Fruit fly (Drosophila melanogaster) whole organism, embryonic: Measurements from ENCODE around the gene CG44013.

Experiments
- Ada2b ChIP-seq: fragments of 200-800 bp; sonication (Bioruptor generic); IDR thresholded peaks from 2 replicates; pipeline ENCODE4 v1.3.6; 2022; ENCODE audit warnings: missing biosample characterization, missing genetic modification characterization
- BEAF-32 ChIP-seq: fragments of 200-800 bp; sonication (Bioruptor generic); optimal IDR thresholded peaks from 3 replicates; lab custom pipeline; 2017; ENCODE audit warnings: missing biosample characterization, missing genetic modification characterization, mild to moderate bottlenecking, moderate library complexity, missing genetic modification reagents
- Bdp1 ChIP-seq: fragments of 200-800 bp; sonication (Bioruptor generic); optimal IDR thresholded peaks from 3 replicates; lab custom pipeline; 2016; ENCODE audit warnings: missing biosample characterization, missing genetic modification characterization
- BtbVII ChIP-seq: fragments of 200-800 bp; sonication (Bioruptor generic); optimal IDR thresholded peaks from 3 replicates; lab custom pipeline; 2017; ENCODE audit warnings: missing biosample characterization, mild to moderate bottlenecking, missing genetic modification characterization
- CG10209 ChIP-seq: fragments of 200-800 bp; sonication (Bioruptor generic); optimal IDR thresholded peaks from 3 replicates; lab custom pipeline; 2017; ENCODE audit warnings: missing biosample characterization, mild to moderate bottlenecking, missing genetic modification characterization, missing genetic modification reagents
- CG1024 ChIP-seq: fragments of 200-800 bp; sonication (Bioruptor generic); IDR thresholded peaks from 2 replicates; pipeline ENCODE4 v1.3.6; 2022; ENCODE audit warnings: missing biosample characterization, missing genetic modification characterization
- CG10979 ChIP-seq: fragments of 200-800 bp; sonication (Bioruptor generic); optimal IDR thresholded peaks from 2 replicates; lab custom pipeline; 2018; ENCODE audit warnings: missing biosample characterization, mild to moderate bottlenecking, missing genetic modification characterization, moderate library complexity
- CG11560 ChIP-seq: fragments of 200-800 bp; sonication (Bioruptor generic); IDR thresholded peaks from 3 replicates; pipeline ENCODE4 v1.3.6; 2022; ENCODE audit warnings: missing biosample characterization, missing genetic modification characterization
- CG11695 ChIP-seq: fragments of 200-800 bp; sonication (Bioruptor generic); IDR thresholded peaks from 3 replicates; pipeline ENCODE4 v1.3.6; 2022; ENCODE audit warnings: missing biosample characterization, missing genetic modification characterization
- CG12744 ChIP-seq: fragments of 200-800 bp; sonication (Bioruptor generic); optimal IDR thresholded peaks from 2 replicates; lab custom pipeline; 2016; ENCODE audit warnings: missing biosample characterization, missing genetic modification characterization
- CG13624 ChIP-seq: fragments of 200-800 bp; sonication (Bioruptor generic); optimal IDR thresholded peaks from 2 replicates; lab custom pipeline; 2016; ENCODE audit warnings: missing biosample characterization, missing genetic modification characterization
- CG13775 ChIP-seq: fragments of 200-800 bp; sonication (Bioruptor generic); optimal IDR thresholded peaks from 3 replicates; lab custom pipeline; 2017; ENCODE audit warnings: missing biosample characterization, mild to moderate bottlenecking, missing genetic modification characterization
- CG14050 ChIP-seq: fragments of 200-800 bp; sonication (Bioruptor generic); IDR thresholded peaks from 3 replicates; pipeline ENCODE4 v1.3.6; 2022; ENCODE audit warnings: missing biosample characterization, missing genetic modification characterization
- CG14860 ChIP-seq: fragments of 200-800 bp; sonication (Bioruptor generic); IDR thresholded peaks from 3 replicates; pipeline ENCODE4 v1.3.6; 2022; ENCODE audit warnings: missing biosample characterization, missing genetic modification characterization; ENCODE audit not compliant: partially characterized antibody
- CG18619 ChIP-seq: fragments of 200-800 bp; sonication (Bioruptor generic); optimal IDR thresholded peaks from 3 replicates; lab custom pipeline; 2017; ENCODE audit warnings: missing biosample characterization, mild to moderate bottlenecking, missing genetic modification characterization
- CG2678 ChIP-seq: fragments of 200-800 bp; sonication (Bioruptor generic); optimal IDR thresholded peaks from 3 replicates; lab custom pipeline; 2019; ENCODE audit warnings: missing biosample characterization, mild to moderate bottlenecking, missing genetic modification characterization, moderate library complexity
- CG32532 ChIP-seq: fragments of 200-800 bp; sonication (Bioruptor generic); IDR thresholded peaks from 2 replicates; pipeline ENCODE4 v1.3.6; 2022; ENCODE audit warnings: missing biosample characterization, missing genetic modification characterization
- CG4404 ChIP-seq: fragments of 200-800 bp; sonication (Bioruptor generic); IDR thresholded peaks from 2 replicates; pipeline ENCODE4 v1.3.6; 2022; ENCODE audit warnings: missing biosample characterization, missing genetic modification characterization
- CG4820 ChIP-seq: fragments of 200-800 bp; sonication (Bioruptor generic); optimal IDR thresholded peaks from 3 replicates; lab custom pipeline; 2016; ENCODE audit warnings: missing biosample characterization, missing genetic modification characterization
- CG6254 ChIP-seq: fragments of 200-800 bp; sonication (Bioruptor generic); optimal IDR thresholded peaks from 3 replicates; lab custom pipeline; 2017; ENCODE audit warnings: mild to moderate bottlenecking, missing biosample characterization, missing genetic modification reagents, missing genetic modification characterization
- Chrac-16 ChIP-seq: fragments of 200-800 bp; sonication (Bioruptor generic); optimal IDR thresholded peaks from 3 replicates; lab custom pipeline; 2016; ENCODE audit warnings: missing biosample characterization, missing genetic modification characterization
- Dip2 ChIP-seq: fragments of 200-800 bp; sonication (Bioruptor generic); IDR thresholded peaks from 2 replicates; pipeline ENCODE4 v1.3.6; 2022; ENCODE audit warnings: missing biosample characterization, missing genetic modification characterization
- Dp ChIP-seq: fragments of 200-800 bp; sonication (Bioruptor generic); optimal IDR thresholded peaks from 2 replicates; lab custom pipeline; 2018; ENCODE audit warnings: missing biosample characterization, mild to moderate bottlenecking, missing genetic modification characterization, moderate library complexity
- Eip74EF ChIP-seq, 2 experiments: fragments of 200-800 bp in 1 of 2; fragments of >200 bp in 1 of 2; sonication (Bioruptor generic) in 1 of 2; optimal IDR thresholded peaks; 2 replicates each; lab custom pipeline; 2017 to 2019; ENCODE audit warnings: missing biosample characterization in 2 of 2, missing genetic modification characterization in 2 of 2, mild to moderate bottlenecking in 1 of 2, moderate library complexity in 1 of 2
- Elba2 ChIP-seq: fragments of 200-800 bp; sonication (Bioruptor generic); optimal IDR thresholded peaks from 3 replicates; lab custom pipeline; 2016; ENCODE audit warnings: missing biosample characterization, missing genetic modification characterization
- Fer3 ChIP-seq: fragments of 200-800 bp; sonication (Bioruptor generic); optimal IDR thresholded peaks from 2 replicates; lab custom pipeline; 2018; ENCODE audit warnings: missing biosample characterization, mild to moderate bottlenecking, missing genetic modification characterization, moderate library complexity
- GATAe ChIP-seq: fragments of 200-800 bp; sonication (Bioruptor generic); conservative IDR thresholded peaks from 2 replicates; pipeline ENCODE4 v1.3.6; 2022; ENCODE audit warnings: missing biosample characterization, missing genetic modification characterization
- Gsc ChIP-seq: fragments of 200-800 bp; sonication (Bioruptor generic); IDR thresholded peaks from 2 replicates; pipeline ENCODE4 v1.3.6; 2022; ENCODE audit warnings: missing biosample characterization, missing genetic modification characterization
- Gug ChIP-seq: fragments of 200-800 bp; sonication (Bioruptor generic); IDR thresholded peaks from 4 replicates; pipeline ENCODE4 v1.3.6; 2022; ENCODE audit warnings: missing biosample characterization, missing genetic modification characterization
- Hey ChIP-seq: fragments of 200-800 bp; sonication (Bioruptor generic); optimal IDR thresholded peaks from 3 replicates; lab custom pipeline; 2018; ENCODE audit warnings: missing biosample characterization, mild to moderate bottlenecking, missing genetic modification characterization
- Kr ChIP-seq: fragments of 200-800 bp; sonication (Bioruptor generic); optimal IDR thresholded peaks from 2 replicates; lab custom pipeline; 2017; ENCODE audit warnings: missing biosample characterization, mild to moderate bottlenecking, missing genetic modification characterization
- NC2α ChIP-seq: fragments of 200-800 bp; sonication (Bioruptor generic); optimal IDR thresholded peaks from 2 replicates; lab custom pipeline; 2016; ENCODE audit warnings: missing biosample characterization, missing genetic modification characterization
- NFAT ChIP-seq: fragments of 200-800 bp; sonication (Bioruptor generic); IDR thresholded peaks from 2 replicates; pipeline ENCODE4 v1.3.6; 2022; ENCODE audit warnings: missing biosample characterization, missing genetic modification characterization
- Six4 ChIP-seq: fragments of 200-800 bp; sonication (Bioruptor generic); optimal IDR thresholded peaks from 2 replicates; lab custom pipeline; 2016; ENCODE audit warnings: missing biosample characterization, missing genetic modification characterization
- chif ChIP-seq, 2 experiments: fragments of 200-800 bp; sonication (Bioruptor generic); optimal IDR thresholded peaks; 3 replicates each; lab custom pipeline; 2016; ENCODE audit warnings: missing biosample characterization in 2 of 2, missing genetic modification characterization in 2 of 2
- chinmo ChIP-seq: fragments of 200-800 bp; sonication (Bioruptor generic); IDR thresholded peaks from 4 replicates; pipeline ENCODE4 v1.3.6; 2022; ENCODE audit warnings: missing biosample characterization, missing genetic modification characterization; ENCODE audit not compliant: partially characterized antibody
- ci ChIP-seq: fragments of 200-800 bp; sonication (Bioruptor generic); IDR thresholded peaks from 3 replicates; pipeline ENCODE4 v1.3.6; 2022; ENCODE audit warnings: missing biosample characterization, missing genetic modification characterization
- dmrt11E ChIP-seq: fragments of 200-800 bp; sonication (Bioruptor generic); optimal IDR thresholded peaks from 3 replicates; lab custom pipeline; 2018; ENCODE audit warnings: missing biosample characterization, mild to moderate bottlenecking, missing genetic modification characterization, moderate library complexity
- eyg ChIP-seq: fragments of 200-800 bp; sonication (Bioruptor generic); optimal IDR thresholded peaks from 3 replicates; lab custom pipeline; 2016; ENCODE audit warnings: missing biosample characterization, missing genetic modification characterization
- fd64A ChIP-seq: fragments of 200-800 bp; sonication (Bioruptor generic); optimal IDR thresholded peaks from 3 replicates; lab custom pipeline; 2018; ENCODE audit warnings: missing biosample characterization, mild to moderate bottlenecking, missing genetic modification characterization
- fd96Cb ChIP-seq: fragments of 200-800 bp; sonication (Bioruptor generic); optimal IDR thresholded peaks from 2 replicates; lab custom pipeline; 2018; ENCODE audit warnings: missing biosample characterization, mild to moderate bottlenecking, missing genetic modification characterization, moderate library complexity
- gce ChIP-seq: fragments of 200-800 bp; sonication (Bioruptor generic); IDR thresholded peaks from 3 replicates; pipeline ENCODE4 v1.3.6; 2022; ENCODE audit warnings: missing biosample characterization, missing genetic modification characterization
- jigr1 ChIP-seq: fragments of 200-800 bp; sonication (Bioruptor generic); IDR thresholded peaks from 3 replicates; pipeline ENCODE4 v1.3.6; 2022; ENCODE audit warnings: missing biosample characterization, missing genetic modification characterization
- pan ChIP-seq, 4 experiments: fragments of >200 bp in 3 of 4; fragments of 200-800 bp in 1 of 4; sonication (Bioruptor generic) in 1 of 4; optimal IDR thresholded peaks in 3 of 4; IDR thresholded peaks in 1 of 4; 2 replicates each; pipeline versions ENCODE4 v1.3.6 to Lab custom; 2017 to 2022; ENCODE audit warnings: missing biosample characterization in 2 of 4, missing genetic modification characterization in 2 of 4, mixed read lengths in 1 of 4
- pho ChIP-seq: fragments of 200-800 bp; sonication (Bioruptor generic); optimal IDR thresholded peaks from 2 replicates; lab custom pipeline; 2016; ENCODE audit warnings: missing biosample characterization, missing genetic modification characterization
- pros ChIP-seq: fragments of 200-800 bp; sonication (Bioruptor generic); optimal IDR thresholded peaks from 3 replicates; lab custom pipeline; 2019; ENCODE audit warnings: missing biosample characterization, mild to moderate bottlenecking, missing genetic modification characterization, moderate library complexity
- repo ChIP-seq: fragments of 200-800 bp; sonication (Bioruptor generic); optimal IDR thresholded peaks from 2 replicates; lab custom pipeline; 2016; ENCODE audit warnings: missing biosample characterization, missing genetic modification characterization
- sd ChIP-seq: fragments of 200-800 bp; sonication (Bioruptor generic); optimal IDR thresholded peaks from 3 replicates; lab custom pipeline; 2018; ENCODE audit warnings: missing biosample characterization, mild to moderate bottlenecking, missing genetic modification characterization, moderate library complexity
- sisA ChIP-seq: fragments of 200-800 bp; sonication (Bioruptor generic); IDR thresholded peaks from 2 replicates; pipeline ENCODE4 v1.3.6; 2022; ENCODE audit warnings: missing biosample characterization, missing genetic modification characterization
- trem ChIP-seq: fragments of 200-800 bp; optimal IDR thresholded peaks from 3 replicates; lab custom pipeline; 2019; ENCODE audit warnings: missing biosample characterization, mild to moderate bottlenecking, missing genetic modification characterization, moderate library complexity
- unc-4 ChIP-seq: fragments of 200-800 bp; sonication (Bioruptor generic); IDR thresholded peaks from 2 replicates; pipeline ENCODE4 v1.3.6; 2022; ENCODE audit warnings: missing biosample characterization, missing genetic modification characterization; ENCODE audit not compliant: partially characterized antibody

CG44013 gene

dm6 chr3R:15472753-15473212, 36.9 kb downstream of the CG44013 start (continued):
- TF ChIP-seq pho (GFP tag; lab: Kevin White, UChicago) (peak; percentile 32), CG10209 (GFP tag; lab: Kevin White, UChicago) (peak; percentile 51), Hey (tag; lab: Kevin White, UChicago) (no peak), NFAT (GFP tag; lab: Robert Waterston, UW) (peak; percentile 5; the same call in 1 of the 2 replicates), BtbVII (GFP tag; lab: Kevin White, UChicago) (peak; percentile 42), CG12744 (GFP tag; lab: Kevin White, UChicago) (no peak), Six4 (GFP tag; lab: Kevin White, UChicago) (no peak), CG13775 (peak; percentile 34), CG6254 (GFP tag; lab: Kevin White, UChicago) (no peak), eyg (GFP tag; lab: Kevin White, UChicago) (no peak), fd96Cb (tag; lab: Kevin White, UChicago) (peak; percentile 27), CG10979 (tag; lab: Kevin White, UChicago) (peak; percentile 29), gce (GFP tag; lab: Robert Waterston, UW) (no peak), GATAe (no peak), CG1024 (GFP tag; lab: Robert Waterston, UW) (no peak), Dp (GFP tag; lab: Kevin White, UChicago) (no peak), ci (no peak), Ada2b (GFP tag; lab: Robert Waterston, UW) (peak; percentile 37), repo (GFP tag; lab: Kevin White, UChicago) (no peak), CG11560 (tag; lab: Robert Waterston, UW) (0 out of 3 replicates have a peak, but pooled peaks have one; percentile 9), dmrt11E (no peak), CG4404 (GFP tag; lab: Robert Waterston, UW) (no peak), Eip74EF (GFP tag; optimal IDR thresholded peaks at IDR 0.05; lab: Kevin White, UChicago) (no peak), CG11695 (0 out of 3 replicates have a peak, but pooled peaks have one; percentile 27), BEAF-32 (GFP tag; lab: Kevin White, UChicago) (no peak), Elba2 (GFP tag; lab: Kevin White, UChicago) (no peak), jigr1 (GFP tag; lab: Robert Waterston, UW) (no peak), Bdp1 (GFP tag; lab: Kevin White, UChicago) (no peak), CG4820 (GFP tag; lab: Kevin White, UChicago) (peak; percentile 8), sisA (GFP tag; lab: Robert Waterston, UW) (no peak), CG14860 (GFP tag; lab: Robert Waterston, UW) (no peak), CG14050 (no peak), CG32532 (GFP tag; lab: Robert Waterston, UW) (peak; percentile 69), pros (GFP tag; lab: Kevin White, UChicago) (no peak), fd64A (GFP tag; lab: Kevin White, UChicago) (no peak)

dm6 chr3R:15471742-15472141, 38.0 kb downstream of the CG44013 start:
- TF ChIP-seq unc-4 (GFP tag; lab: Robert Waterston, UW) (no peak), Gug (GFP tag; lab: Robert Waterston, UW) (no peak), Fer3 (tag; lab: Kevin White, UChicago) (peak; percentile 2), pan (optimal IDR thresholded peaks at IDR 0.05; lab: Kevin White, UChicago) (no peak), pan (GFP tag; optimal IDR thresholded peaks at IDR 0.05 in 1 of 2, IDR thresholded peaks at IDR 0.05 in 1 of 2) (no peak), Kr (GFP tag; lab: Kevin White, UChicago) (no peak), sd (tag; lab: Kevin White, UChicago) (peak; percentile 70), CG18619 (GFP tag; lab: Kevin White, UChicago) (no peak), chif (GFP tag; optimal IDR thresholded peaks at IDR 0.05; lab: Kevin White, UChicago) (no peak), Gsc (GFP tag; lab: Robert Waterston, UW) (no peak), chinmo (GFP tag; lab: Robert Waterston, UW) (no peak), trem (tag; lab: Kevin White, UChicago) (no peak), NC2α (GFP tag; lab: Kevin White, UChicago) (no peak), CG2678 (tag; lab: Kevin White, UChicago) (peak; percentile 17), Chrac-16 (no peak), Dip2 (no peak), CG13624 (GFP tag; lab: Kevin White, UChicago) (no peak)
